Worm (Caenorhabditis elegans): ENCODE results near the gene Y55F3AM.13.

Gene Y55F3AM.13

DNA sequence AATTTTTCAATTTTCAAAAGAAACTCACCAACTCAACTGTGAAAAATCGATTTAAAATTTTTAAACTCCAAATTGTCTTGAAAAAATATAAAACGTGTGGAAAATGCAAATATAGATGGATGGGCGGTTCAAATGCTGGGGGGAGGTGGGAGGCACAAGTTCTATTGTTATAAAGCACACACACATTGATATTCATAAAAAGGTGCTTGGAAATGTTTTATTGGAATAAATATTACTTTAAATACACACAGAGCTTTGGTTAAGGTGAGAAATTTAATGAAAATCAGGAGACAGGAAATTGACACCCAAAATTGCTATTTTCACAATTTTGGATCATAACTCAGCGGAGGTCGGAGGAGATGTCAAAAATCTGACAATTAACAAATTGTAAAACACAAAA is 11.8 kb downstream of the Y55F3AM.13 start, which contains the start of gene Y55F3AM.11:
Gene Y55F3AM.11, minus strand, starts transcription at position 101 of the 400 bp plus-strand sequence.
- TF ChIP-seq ceh-16 (tag; optimal IDR thresholded peaks at IDR 0.05) (no peak), nhr-76 (tag; optimal IDR thresholded peaks at IDR 0.05) (no peak), nhr-77 (tag; optimal IDR thresholded peaks at IDR 0.05) (no peak), aly-2 (tag; optimal IDR thresholded peaks at IDR 0.05) (no peak), nhr-12 (tag; optimal IDR thresholded peaks at IDR 0.05) (no peak), nhr-11 (tag; optimal IDR thresholded peaks at IDR 0.05) (no peak), fkh-2 (tag; optimal IDR thresholded peaks at IDR 0.05) (no peak), elt-3 (tag; optimal IDR thresholded peaks at IDR 0.05) (no peak), egl-5 (tag; optimal IDR thresholded peaks at IDR 0.05) (no peak), fkh-10 (GFP tag; optimal IDR thresholded peaks at IDR 0.05) (no peak), jun-1 (tag; optimal IDR thresholded peaks at IDR 0.05) (no peak), ztf-4 (tag; optimal IDR thresholded peaks at IDR 0.05) (no peak), ceh-82 (tag; optimal IDR thresholded peaks at IDR 0.05) (no peak), lin-15B (tag; optimal IDR thresholded peaks at IDR 0.05) (no peak)

ce11 chrIV:1040537-1040936 is 15.6 kb downstream of the Y55F3AM.13 start:
- TF ChIP-seq jun-1 (tag; optimal IDR thresholded peaks at IDR 0.05), result no peak
- TF ChIP-seq egl-5 (tag; optimal IDR thresholded peaks at IDR 0.05), result no peak
- no peak for TF ChIP-seq ceh-16 (tag; optimal IDR thresholded peaks at IDR 0.05)
- no peak for TF ChIP-seq fos-1 (tag; optimal IDR thresholded peaks at IDR 0.05)

DNA sequence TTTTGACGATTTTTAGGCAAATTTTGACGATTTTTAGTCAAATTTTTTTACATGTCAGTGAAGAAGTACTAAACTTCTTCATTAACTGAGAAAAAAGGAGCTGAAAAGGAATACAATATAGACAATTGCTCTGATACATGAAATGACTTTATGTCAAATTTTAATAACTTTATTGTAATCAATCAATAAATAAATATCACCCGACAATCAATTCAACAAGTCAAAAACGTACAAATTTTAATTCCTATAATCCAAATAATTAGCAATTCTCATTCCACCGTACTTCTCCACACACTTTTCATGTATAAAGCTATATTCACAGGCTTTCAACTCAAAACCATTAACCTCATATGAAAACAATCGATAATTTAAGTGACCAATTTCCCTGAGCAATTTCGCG is 17.6 kb downstream of the Y55F3AM.13 start:
- TF ChIP-seq nhr-11 (tag; optimal IDR thresholded peaks at IDR 0.05), result no peak
- TF ChIP-seq nhr-76 (tag; optimal IDR thresholded peaks at IDR 0.05), result no peak
- no peak for TF ChIP-seq elt-1 (tag; optimal IDR thresholded peaks at IDR 0.05)

ce11 chrIV:1035108-1035507 is 21.0 kb downstream of the Y55F3AM.13 start:
- TF ChIP-seq nhr-23 (tag; optimal IDR thresholded peaks at IDR 0.05) (no peak), zag-1 (tag; optimal IDR thresholded peaks at IDR 0.05) (no peak), nhr-12 (tag; optimal IDR thresholded peaks at IDR 0.05) (no peak), eor-1 (tag; optimal IDR thresholded peaks at IDR 0.05) (no peak), egl-27 (tag; optimal IDR thresholded peaks at IDR 0.05) (no peak), skn-1 (tag; optimal IDR thresholded peaks at IDR 0.05) (peak; percentile 24), fkh-2 (tag; optimal IDR thresholded peaks at IDR 0.05) (no peak), ceh-28 (tag; optimal IDR thresholded peaks at IDR 0.05) (no peak), pqm-1 (tag; optimal IDR thresholded peaks at IDR 0.05) (peak; percentile 67), mdl-1 (tag; optimal IDR thresholded peaks at IDR 0.05) (no peak), nhr-11 (tag; optimal IDR thresholded peaks at IDR 0.05) (no peak), R02D3.7 (tag; optimal IDR thresholded peaks at IDR 0.05) (no peak), nhr-43 (tag; optimal IDR thresholded peaks at IDR 0.05; ENCODE audit: poor library complexity, severe bottlenecking) (no peak), lin-15B (tag; optimal IDR thresholded peaks at IDR 0.05) (no peak), nhr-76 (tag; optimal IDR thresholded peaks at IDR 0.05) (no peak), jun-1 (tag; optimal IDR thresholded peaks at IDR 0.05) (peak; percentile 36), tbx-2 (tag; optimal IDR thresholded peaks at IDR 0.05) (no peak), aly-2 (tag; optimal IDR thresholded peaks at IDR 0.05) (no peak), nhr-77 (tag; optimal IDR thresholded peaks at IDR 0.05) (no peak), egl-5 (tag; optimal IDR thresholded peaks at IDR 0.05) (no peak), hmg-11 (tag; optimal IDR thresholded peaks at IDR 0.05) (peak; percentile 38), snpc-4 (tag; optimal IDR thresholded peaks at IDR 0.05) (peak; percentile 15), ceh-16 (tag; optimal IDR thresholded peaks at IDR 0.05) (no peak), mml-1 (tag; optimal IDR thresholded peaks at IDR 0.05) (no peak), elt-1 (tag; optimal IDR thresholded peaks at IDR 0.05) (no peak), daf-12 (tag; optimal IDR thresholded peaks at IDR 0.05) (no peak), nhr-25 (tag; optimal IDR thresholded peaks at IDR 0.05) (peak; percentile 12), lin-39 (tag; optimal IDR thresholded peaks at IDR 0.05) (no peak), ceh-9 (tag; optimal IDR thresholded peaks at IDR 0.05) (no peak), unc-62 (GFP tag; optimal IDR thresholded peaks at IDR 0.05) (no peak), nhr-67 (tag; optimal IDR thresholded peaks at IDR 0.05) (no peak), ama-1 (optimal IDR thresholded peaks at IDR 0.05) (no peak), fos-1 (tag; optimal IDR thresholded peaks at IDR 0.05) (no peak), nhr-28 (tag; optimal IDR thresholded peaks at IDR 0.05) (no peak), unc-39 (tag; optimal IDR thresholded peaks at IDR 0.05) (no peak), sea-2 (GFP tag; optimal IDR thresholded peaks at IDR 0.05) (no peak), ztf-11 (tag; optimal IDR thresholded peaks at IDR 0.05) (no peak), elt-2 (tag; optimal IDR thresholded peaks at IDR 0.05) (peak; percentile 84), nfya-1 (tag; optimal IDR thresholded peaks at IDR 0.05; ENCODE audit: insufficient read depth) (peak; percentile 18), lsy-12 (tag; optimal IDR thresholded peaks at IDR 0.05) (no peak), fkh-10 (GFP tag; optimal IDR thresholded peaks at IDR 0.05) (no peak)

Data from whole organism, L3 larva.